Fruit fly (Drosophila melanogaster): ENCODE measurements around the gene CG5973.

CG5973 gene

DNA sequence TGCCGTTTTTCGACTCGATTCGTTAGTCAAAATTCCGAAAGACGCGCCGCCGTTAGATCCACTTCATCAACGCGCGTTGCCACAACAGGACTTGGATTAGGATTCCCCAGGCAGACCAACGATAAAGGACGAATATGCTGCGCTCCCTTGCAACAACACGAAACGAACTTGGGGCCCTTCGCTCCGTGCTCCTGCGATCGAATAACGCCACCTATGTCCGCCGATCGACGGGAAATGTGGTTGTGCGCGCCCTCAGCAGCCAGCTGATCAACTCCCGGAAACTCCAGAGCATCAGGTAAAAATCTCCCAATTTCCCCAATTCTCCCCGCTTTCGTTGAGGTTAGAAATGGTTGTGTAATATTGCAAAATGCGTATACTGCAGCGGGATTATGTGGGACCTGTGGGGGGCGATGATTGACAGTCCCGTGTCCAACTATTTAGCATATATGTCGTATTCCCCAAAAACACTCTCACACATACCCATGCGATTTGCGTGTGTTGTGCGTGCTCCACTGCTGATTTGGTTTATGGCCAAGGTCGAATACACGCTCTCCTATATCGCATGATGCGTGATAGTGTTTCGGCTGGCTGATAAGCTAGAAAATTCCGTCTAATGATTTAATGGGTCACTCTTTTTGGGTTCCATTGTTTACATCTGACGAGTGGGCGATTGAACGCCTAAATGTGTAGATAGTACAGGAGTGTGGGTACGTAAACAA, 10.1 kb upstream of the CG5973 start:
- TF ChIP-seq CrebA (GFP tag; optimal IDR thresholded peaks at IDR 0.05; ENCODE audit: borderline replicate concordance) (no peak), Hnf4 (GFP tag; optimal IDR thresholded peaks at IDR 0.05) (no peak), Mio (GFP tag; optimal IDR thresholded peaks at IDR 0.05) (no peak), HLH106 (tag; optimal IDR thresholded peaks at IDR 0.05) (no peak), sv (GFP tag; optimal IDR thresholded peaks at IDR 0.05) (no peak), Vsx2 (GFP tag; optimal IDR thresholded peaks at IDR 0.05; ENCODE audit: partially characterized antibody) (no peak), Hr83 (GFP tag; optimal IDR thresholded peaks at IDR 0.05; ENCODE audit: poor library complexity, severe bottlenecking) (no peak), Myc (optimal IDR thresholded peaks at IDR 0.05) (no peak), ey (GFP tag; optimal IDR thresholded peaks at IDR 0.05) (no peak), br (GFP tag; optimal IDR thresholded peaks at IDR 0.05) (no peak), Dfd (GFP tag; optimal IDR thresholded peaks at IDR 0.05) (no peak), usp (GFP tag; optimal IDR thresholded peaks at IDR 0.05) (no peak), Hr78 (GFP tag; optimal IDR thresholded peaks at IDR 0.05) (no peak), foxo (GFP tag; optimal IDR thresholded peaks at IDR 0.05) (no peak), Jra (GFP tag; optimal IDR thresholded peaks at IDR 0.05) (no peak)

DNA sequence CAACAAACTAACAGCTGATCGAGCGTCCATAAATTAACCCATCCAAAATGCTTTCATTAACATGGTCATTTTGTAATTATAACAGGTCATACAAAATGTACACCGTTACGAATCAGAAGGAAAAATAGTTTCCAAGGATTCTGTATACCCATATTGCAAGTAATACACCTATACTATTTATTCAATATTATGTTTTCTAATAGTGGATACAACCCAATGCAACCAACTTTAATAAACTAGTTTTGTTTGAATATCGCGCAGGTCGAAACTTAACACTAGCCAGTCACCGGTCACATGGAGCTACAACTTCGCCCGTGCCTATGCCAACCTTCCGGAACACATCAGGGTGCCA, 9.5 kb upstream of the CG5973 start:
- TF ChIP-seq Myc (optimal IDR thresholded peaks at IDR 0.05): no peak

dm6 chr2L:7430313-7430712, 7.0 kb upstream of the CG5973 start:
- TF ChIP-seq dl (GFP tag; optimal IDR thresholded peaks at IDR 0.05; ENCODE audit: insufficient read depth in 1 of 2, partially characterized antibody in 2 of 2): no peak
- no peak for TF ChIP-seq jim (GFP tag; optimal IDR thresholded peaks at IDR 0.05)
- no peak for TF ChIP-seq sv (GFP tag; optimal IDR thresholded peaks at IDR 0.05)
- no peak for TF ChIP-seq GATAd (GFP tag; optimal IDR thresholded peaks at IDR 0.05)
- no peak for TF ChIP-seq Rel (GFP tag; optimal IDR thresholded peaks at IDR 0.05)
- no peak for TF ChIP-seq Rel (tag; optimal IDR thresholded peaks at IDR 0.05)
- no peak for TF ChIP-seq Abd-B (GFP tag; optimal IDR thresholded peaks at IDR 0.05)
- no peak for TF ChIP-seq pan (optimal IDR thresholded peaks at IDR 0.05)
- no peak for TF ChIP-seq brk (GFP tag; optimal IDR thresholded peaks at IDR 0.05)
- TF ChIP-seq Hr83 (GFP tag; optimal IDR thresholded peaks at IDR 0.05; ENCODE audit: poor library complexity, severe bottlenecking): no peak
- no peak for TF ChIP-seq h (GFP tag; optimal IDR thresholded peaks at IDR 0.05)
- no peak for TF ChIP-seq br (GFP tag; optimal IDR thresholded peaks at IDR 0.05)
- no peak for TF ChIP-seq dmrt93B (GFP tag; optimal IDR thresholded peaks at IDR 0.05)
- no peak for TF ChIP-seq Sp1 (GFP tag; optimal IDR thresholded peaks at IDR 0.05)
- no peak for TF ChIP-seq Myc (optimal IDR thresholded peaks at IDR 0.05)
- TF ChIP-seq sage (GFP tag; optimal IDR thresholded peaks at IDR 0.05): no peak
- TF ChIP-seq tai (GFP tag; optimal IDR thresholded peaks at IDR 0.05): no peak

DNA sequence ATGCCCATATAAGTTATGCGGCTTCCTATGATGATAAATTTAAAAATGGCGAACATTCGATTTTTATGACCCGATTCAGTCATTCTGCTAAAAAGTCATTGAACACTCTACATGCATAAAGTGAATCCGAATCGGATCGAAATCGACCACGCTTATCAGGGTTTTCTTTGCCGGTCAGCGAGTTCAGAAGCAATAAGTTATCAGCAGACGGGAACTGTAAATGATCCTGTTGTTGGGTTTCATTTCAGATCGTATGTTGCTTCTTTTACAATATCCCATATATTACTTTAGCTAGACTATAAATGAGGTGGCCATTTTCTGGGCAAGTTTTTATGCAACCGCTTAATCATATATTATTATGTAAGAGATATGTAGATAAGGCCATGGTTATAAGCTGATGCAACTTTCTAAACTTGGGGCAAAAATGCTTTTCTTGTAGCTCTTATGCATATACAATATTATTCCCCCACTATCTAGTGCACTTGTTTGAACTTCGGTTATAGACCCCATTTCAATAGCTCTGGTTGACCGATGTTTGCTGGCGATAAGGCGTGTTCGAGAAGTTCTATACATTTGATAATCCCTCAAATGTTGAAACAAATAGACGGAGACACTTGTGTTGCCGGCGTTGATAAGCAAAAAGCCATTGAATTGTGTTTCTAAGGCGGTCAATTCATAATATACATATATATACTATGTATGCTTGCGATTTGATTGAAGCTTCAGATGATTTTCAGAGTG, 5.3 kb upstream of the CG5973 start:
- TF ChIP-seq tai (GFP tag; optimal IDR thresholded peaks at IDR 0.05) (no peak), dmrt93B (GFP tag; optimal IDR thresholded peaks at IDR 0.05) (no peak), Hnf4 (GFP tag; optimal IDR thresholded peaks at IDR 0.05) (no peak), Dif (GFP tag; optimal IDR thresholded peaks at IDR 0.05; ENCODE audit: partially characterized antibody) (no peak), HLH106 (tag; optimal IDR thresholded peaks at IDR 0.05) (no peak), Myc (optimal IDR thresholded peaks at IDR 0.05) (no peak), Abd-B (GFP tag; optimal IDR thresholded peaks at IDR 0.05) (no peak)

DNA sequence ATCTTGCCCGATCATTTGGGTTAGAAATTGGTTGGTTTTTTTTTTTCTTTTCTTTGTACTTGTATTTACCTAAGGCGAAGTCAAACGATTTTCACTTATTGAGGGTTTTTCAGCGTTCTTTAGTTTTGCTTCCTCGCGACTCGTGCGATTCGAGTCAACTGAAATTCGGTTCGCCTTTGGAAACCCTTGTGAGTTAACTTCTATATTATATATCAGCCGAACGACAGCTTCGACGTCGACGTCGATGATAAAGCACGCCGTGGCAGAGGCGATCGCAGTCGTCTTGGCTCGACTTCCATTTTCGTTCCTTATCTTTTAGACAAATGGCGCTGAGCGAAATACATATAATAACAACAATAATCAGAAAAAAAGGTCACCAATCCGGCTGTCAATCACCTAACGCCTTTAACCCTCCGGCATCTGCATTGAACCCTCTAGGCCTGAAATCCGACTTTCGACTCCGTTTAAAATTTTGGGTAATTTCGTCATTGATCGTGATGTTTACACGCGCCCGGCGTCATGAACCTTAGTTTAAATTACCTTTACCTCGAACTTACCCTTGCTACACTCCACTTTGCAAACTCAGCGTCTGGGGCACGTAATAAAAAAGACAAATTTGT, 3.8 kb upstream of the CG5973 start, which contains the start of gene CG5958:
TSS of gene CG5958 (minus strand) at position 180 of the 620 bp plus-strand sequence.
- TF ChIP-seq Hnf4 (GFP tag; optimal IDR thresholded peaks at IDR 0.05) (peak; percentile 52), Sp1 (GFP tag; optimal IDR thresholded peaks at IDR 0.05) (no peak), brk (GFP tag; optimal IDR thresholded peaks at IDR 0.05) (no peak), OdsH (GFP tag; optimal IDR thresholded peaks at IDR 0.05) (no peak), GATAd (GFP tag; optimal IDR thresholded peaks at IDR 0.05) (no peak), HLH106 (tag; optimal IDR thresholded peaks at IDR 0.05) (no peak), jim (GFP tag; optimal IDR thresholded peaks at IDR 0.05) (no peak), fru (GFP tag; optimal IDR thresholded peaks at IDR 0.05) (no peak), Mio (GFP tag; optimal IDR thresholded peaks at IDR 0.05) (no peak), tai (GFP tag; optimal IDR thresholded peaks at IDR 0.05) (no peak), CG32264 (GFP tag; optimal IDR thresholded peaks at IDR 0.05) (no peak), pan (optimal IDR thresholded peaks at IDR 0.05) (no peak), Jra (GFP tag; optimal IDR thresholded peaks at IDR 0.05) (no peak), sv (GFP tag; optimal IDR thresholded peaks at IDR 0.05) (no peak), ey (GFP tag; optimal IDR thresholded peaks at IDR 0.05) (no peak), Vsx2 (GFP tag; optimal IDR thresholded peaks at IDR 0.05; ENCODE audit: partially characterized antibody) (no peak), Myc (optimal IDR thresholded peaks at IDR 0.05) (no peak), br (GFP tag; optimal IDR thresholded peaks at IDR 0.05) (peak; percentile 8), h (GFP tag; optimal IDR thresholded peaks at IDR 0.05) (peak; percentile 19), Dif (GFP tag; optimal IDR thresholded peaks at IDR 0.05; ENCODE audit: partially characterized antibody) (no peak), dl (GFP tag; optimal IDR thresholded peaks at IDR 0.05; ENCODE audit: insufficient read depth in 1 of 2, partially characterized antibody in 2 of 2) (no peak), lola (GFP tag; optimal IDR thresholded peaks at IDR 0.05) (no peak), Hr83 (GFP tag; optimal IDR thresholded peaks at IDR 0.05; ENCODE audit: poor library complexity, severe bottlenecking) (no peak), CG9705 (GFP tag; optimal IDR thresholded peaks at IDR 0.05) (no peak), Dfd (GFP tag; optimal IDR thresholded peaks at IDR 0.05) (no peak), usp (GFP tag; optimal IDR thresholded peaks at IDR 0.05) (no peak), dsf (GFP tag; optimal IDR thresholded peaks at IDR 0.05; ENCODE audit: borderline replicate concordance) (no peak), rgr (GFP tag; optimal IDR thresholded peaks at IDR 0.05) (no peak)
